Fruit fly (Drosophila melanogaster) whole organism, embryonic: ENCODE results near the gene CG42535.

Experiments used
- Adf1 ChIP-seq: fragments of 200-800 bp; sonication (Bioruptor generic); IDR thresholded peaks from 2 replicates; pipeline ENCODE4 v1.3.6; 2022; ENCODE audit warnings: missing biosample characterization, missing genetic modification characterization
- B-H1 ChIP-seq: fragments of 200-800 bp; sonication (Bioruptor generic); IDR thresholded peaks from 3 replicates; pipeline ENCODE4 v1.3.6; 2022; ENCODE audit warnings: missing biosample characterization, missing genetic modification characterization
- B-H2 ChIP-seq: fragments of 200-800 bp; sonication (Bioruptor generic); optimal IDR thresholded peaks from 2 replicates; lab custom pipeline; 2018; ENCODE audit warnings: missing biosample characterization, mild to moderate bottlenecking, missing genetic modification characterization
- CG12391 ChIP-seq: fragments of 200-800 bp; sonication (Bioruptor generic); optimal IDR thresholded peaks from 3 replicates; lab custom pipeline; 2018; ENCODE audit warnings: missing biosample characterization, mild to moderate bottlenecking, missing genetic modification characterization, moderate library complexity
- CG12659 ChIP-seq: fragments of 200-800 bp; sonication (Bioruptor generic); optimal IDR thresholded peaks from 3 replicates; lab custom pipeline; 2017; ENCODE audit warnings: mild to moderate bottlenecking, missing biosample characterization, missing genetic modification reagents, missing genetic modification characterization
- CG15514 ChIP-seq: fragments of 200-800 bp; sonication (Bioruptor generic); optimal IDR thresholded peaks from 3 replicates; lab custom pipeline; 2017; ENCODE audit warnings: missing biosample characterization, missing genetic modification characterization, mild to moderate bottlenecking, moderate library complexity, missing genetic modification reagents
- CG17186 ChIP-seq: fragments of 200-800 bp; sonication (Bioruptor generic); optimal IDR thresholded peaks from 3 replicates; lab custom pipeline; 2017; ENCODE audit warnings: missing biosample characterization, missing genetic modification reagents, missing genetic modification characterization
- CG17802 ChIP-seq: fragments of 200-800 bp; sonication (Bioruptor generic); optimal IDR thresholded peaks from 2 replicates; lab custom pipeline; 2018; ENCODE audit warnings: missing biosample characterization, mild to moderate bottlenecking, missing genetic modification characterization, moderate library complexity
- CG17829 ChIP-seq: fragments of 200-800 bp; optimal IDR thresholded peaks from 2 replicates; lab custom pipeline; 2019; ENCODE audit warnings: missing biosample characterization, mild to moderate bottlenecking, missing genetic modification characterization, moderate library complexity
- CG2116 ChIP-seq: fragments of 200-800 bp; sonication (Bioruptor generic); optimal IDR thresholded peaks from 3 replicates; lab custom pipeline; 2018; ENCODE audit warnings: missing biosample characterization, mild to moderate bottlenecking, missing genetic modification characterization
- CG2120 ChIP-seq: fragments of 200-800 bp; sonication (Bioruptor generic); optimal IDR thresholded peaks from 3 replicates; lab custom pipeline; 2016; ENCODE audit warnings: missing biosample characterization, missing genetic modification characterization
- CG2889 ChIP-seq: fragments of 200-800 bp; sonication (Bioruptor generic); IDR thresholded peaks from 3 replicates; pipeline ENCODE4 v1.3.6; 2022; ENCODE audit warnings: missing biosample characterization, missing genetic modification characterization
- CG30403 ChIP-seq: fragments of 200-800 bp; sonication (Bioruptor generic); optimal IDR thresholded peaks from 3 replicates; lab custom pipeline; 2016; ENCODE audit warnings: missing biosample characterization, missing genetic modification characterization
- CG31441 ChIP-seq: fragments of 200-800 bp; sonication (Bioruptor generic); IDR thresholded peaks from 2 replicates; pipeline ENCODE4 v1.3.6; 2022; ENCODE audit warnings: missing biosample characterization, missing genetic modification characterization
- CG33213 ChIP-seq: fragments of 200-800 bp; sonication (Bioruptor generic); optimal IDR thresholded peaks from 3 replicates; lab custom pipeline; 2016; ENCODE audit warnings: missing biosample characterization, missing genetic modification characterization
- CG34224 ChIP-seq: fragments of 200-800 bp; sonication (Bioruptor generic); IDR thresholded peaks from 3 replicates; pipeline ENCODE4 v1.3.6; 2022; ENCODE audit warnings: missing biosample characterization, missing genetic modification characterization; ENCODE audit not compliant: partially characterized antibody
- CG3838 ChIP-seq: fragments of 200-800 bp; sonication (Bioruptor generic); optimal IDR thresholded peaks from 3 replicates; lab custom pipeline; 2016; ENCODE audit warnings: missing biosample characterization, missing genetic modification characterization
- CG6654 ChIP-seq: fragments of 200-800 bp; sonication (Bioruptor generic); optimal IDR thresholded peaks from 2 replicates; lab custom pipeline; 2017; ENCODE audit warnings: missing biosample characterization, mild to moderate bottlenecking, missing genetic modification characterization
- CG9609 ChIP-seq: fragments of 200-800 bp; sonication (Bioruptor generic); optimal IDR thresholded peaks from 3 replicates; lab custom pipeline; 2016; ENCODE audit warnings: missing biosample characterization, missing genetic modification characterization
- CG9797 ChIP-seq: fragments of 200-800 bp; sonication (Bioruptor generic); optimal IDR thresholded peaks from 3 replicates; lab custom pipeline; 2018; ENCODE audit warnings: missing biosample characterization, mild to moderate bottlenecking, missing genetic modification characterization
- CHES-1-like ChIP-seq: fragments of 200-800 bp; sonication (Bioruptor generic); optimal IDR thresholded peaks from 2 replicates; lab custom pipeline; 2016; ENCODE audit warnings: missing biosample characterization, missing genetic modification characterization
- E2f2 ChIP-seq: fragments of 200-800 bp; sonication (Bioruptor generic); IDR thresholded peaks from 2 replicates; pipeline ENCODE4 v1.3.6; 2022; ENCODE audit warnings: missing biosample characterization, missing genetic modification characterization
- HLH4C ChIP-seq: fragments of 200-800 bp; sonication (Bioruptor generic); IDR thresholded peaks from 3 replicates; pipeline ENCODE4 v1.3.6; 2022; ENCODE audit warnings: missing biosample characterization, missing genetic modification characterization; ENCODE audit not compliant: partially characterized antibody
- HmgZ ChIP-seq: fragments of 200-800 bp; sonication (Bioruptor generic); optimal IDR thresholded peaks from 2 replicates; lab custom pipeline; 2018; ENCODE audit warnings: missing biosample characterization, mild to moderate bottlenecking, missing genetic modification characterization
- Hmr ChIP-seq: fragments of 200-800 bp; sonication (Bioruptor generic); optimal IDR thresholded peaks from 3 replicates; lab custom pipeline; 2017; ENCODE audit warnings: mild to moderate bottlenecking, missing biosample characterization, missing genetic modification reagents, missing genetic modification characterization
- Lhr ChIP-seq: fragments of 200-800 bp; sonication (Bioruptor generic); optimal IDR thresholded peaks from 3 replicates; lab custom pipeline; 2017; ENCODE audit warnings: mild to moderate bottlenecking, missing biosample characterization, missing genetic modification reagents, missing genetic modification characterization
- Mrtf ChIP-seq: fragments of 200-800 bp; sonication (Bioruptor generic); IDR thresholded peaks from 3 replicates; pipeline ENCODE4 v1.3.6; 2022; ENCODE audit warnings: missing biosample characterization, missing genetic modification characterization
- NK7.1 ChIP-seq: fragments of 200-800 bp; sonication (Bioruptor generic); optimal IDR thresholded peaks from 3 replicates; lab custom pipeline; 2016; ENCODE audit warnings: missing biosample characterization, missing genetic modification characterization
- Neu2 ChIP-seq: fragments of 200-800 bp; sonication (Bioruptor generic); optimal IDR thresholded peaks from 3 replicates; lab custom pipeline; 2016; ENCODE audit warnings: missing biosample characterization, missing genetic modification characterization, borderline replicate concordance
- Scr ChIP-seq: fragments of 200-800 bp; sonication (Bioruptor generic); IDR thresholded peaks from 2 replicates; pipeline ENCODE4 v1.3.6; 2022; ENCODE audit warnings: missing biosample characterization, missing genetic modification characterization; ENCODE audit not compliant: partially characterized antibody
- Side ChIP-seq: fragments of 200-800 bp; sonication (Bioruptor generic); optimal IDR thresholded peaks from 2 replicates; lab custom pipeline; 2016; ENCODE audit warnings: missing biosample characterization, missing genetic modification characterization
- Sin3A ChIP-seq: fragments of >200 bp; optimal IDR thresholded peaks from 2 replicates; lab custom pipeline; 2018
- abd-A ChIP-seq: fragments of 200-800 bp; sonication (Bioruptor generic); optimal IDR thresholded peaks from 3 replicates; lab custom pipeline; 2019; ENCODE audit warnings: missing biosample characterization, mild to moderate bottlenecking, missing genetic modification characterization, moderate library complexity
- amos ChIP-seq: fragments of 200-800 bp; sonication (Bioruptor generic); IDR thresholded peaks from 2 replicates; pipeline ENCODE4 v1.3.6; 2022; ENCODE audit warnings: missing biosample characterization, missing genetic modification characterization; ENCODE audit not compliant: partially characterized antibody
- ap ChIP-seq: fragments of 200-800 bp; sonication (Bioruptor generic); IDR thresholded peaks from 2 replicates; pipeline ENCODE4 v1.3.6; 2022; ENCODE audit warnings: missing biosample characterization, missing genetic modification characterization
- az2 ChIP-seq: fragments of 200-800 bp; sonication (Bioruptor generic); optimal IDR thresholded peaks from 3 replicates; lab custom pipeline; 2016; ENCODE audit warnings: missing biosample characterization, missing genetic modification characterization
- bab2 ChIP-seq: fragments of 200-800 bp; sonication (Bioruptor generic); optimal IDR thresholded peaks from 2 replicates; lab custom pipeline; 2016; ENCODE audit warnings: missing biosample characterization, missing genetic modification characterization
- crp ChIP-seq, 2 experiments: fragments of 200-800 bp; sonication (Bioruptor generic); optimal IDR thresholded peaks; 2 replicates in 1 of 2; 3 replicates in 1 of 2; lab custom pipeline; 2017; ENCODE audit warnings: missing biosample characterization in 2 of 2, missing genetic modification characterization in 2 of 2, mild to moderate bottlenecking in 1 of 2, moderate library complexity in 1 of 2
- jumu ChIP-seq: fragments of 200-800 bp; sonication (Bioruptor generic); optimal IDR thresholded peaks from 3 replicates; lab custom pipeline; 2016; ENCODE audit warnings: missing biosample characterization, missing genetic modification characterization
- nau ChIP-seq: fragments of 200-800 bp; sonication (Bioruptor generic); optimal IDR thresholded peaks from 3 replicates; lab custom pipeline; 2017; ENCODE audit warnings: missing biosample characterization, mild to moderate bottlenecking, missing genetic modification characterization, missing genetic modification reagents
- oc ChIP-seq: fragments of 200-800 bp; sonication (Bioruptor generic); optimal IDR thresholded peaks from 2 replicates; lab custom pipeline; 2018; ENCODE audit warnings: missing biosample characterization, mild to moderate bottlenecking, missing genetic modification characterization, moderate library complexity
- pfk ChIP-seq: fragments of 200-800 bp; sonication (Bioruptor generic); optimal IDR thresholded peaks from 2 replicates; lab custom pipeline; 2018; ENCODE audit warnings: missing biosample characterization, mild to moderate bottlenecking, missing genetic modification characterization, moderate library complexity
- pzg ChIP-seq: fragments of 200-800 bp; sonication (Bioruptor generic); optimal IDR thresholded peaks from 3 replicates; lab custom pipeline; 2018; ENCODE audit warnings: missing biosample characterization, mild to moderate bottlenecking, missing genetic modification characterization, moderate library complexity
- row ChIP-seq: fragments of 200-800 bp; sonication (Bioruptor generic); IDR thresholded peaks from 3 replicates; pipeline ENCODE4 v1.3.6; 2022; ENCODE audit warnings: missing biosample characterization, missing genetic modification characterization
- slp2 ChIP-seq: fragments of 200-800 bp; sonication (Bioruptor generic); optimal IDR thresholded peaks from 2 replicates; lab custom pipeline; 2016; ENCODE audit warnings: missing biosample characterization, missing genetic modification characterization
- stwl ChIP-seq: fragments of 200-800 bp; sonication (Bioruptor generic); optimal IDR thresholded peaks from 3 replicates; lab custom pipeline; 2018; ENCODE audit warnings: missing biosample characterization, mild to moderate bottlenecking, missing genetic modification characterization, moderate library complexity
- trem ChIP-seq: fragments of 200-800 bp; optimal IDR thresholded peaks from 3 replicates; lab custom pipeline; 2019; ENCODE audit warnings: missing biosample characterization, mild to moderate bottlenecking, missing genetic modification characterization, moderate library complexity
- twi ChIP-seq: fragments of 200-800 bp; optimal IDR thresholded peaks from 2 replicates; lab custom pipeline; 2019; ENCODE audit warnings: missing biosample characterization, mild to moderate bottlenecking, missing genetic modification characterization, moderate library complexity
- zen ChIP-seq: fragments of 200-800 bp; sonication (Bioruptor generic); optimal IDR thresholded peaks from 3 replicates; lab custom pipeline; 2018; ENCODE audit warnings: missing biosample characterization, mild to moderate bottlenecking, missing genetic modification characterization, moderate library complexity
- zfh1 ChIP-seq: fragments of 200-800 bp; sonication (Bioruptor generic); IDR thresholded peaks from 3 replicates; pipeline ENCODE4 v1.3.6; 2022; ENCODE audit warnings: missing biosample characterization, missing genetic modification characterization

Gene CG42535

DNA sequence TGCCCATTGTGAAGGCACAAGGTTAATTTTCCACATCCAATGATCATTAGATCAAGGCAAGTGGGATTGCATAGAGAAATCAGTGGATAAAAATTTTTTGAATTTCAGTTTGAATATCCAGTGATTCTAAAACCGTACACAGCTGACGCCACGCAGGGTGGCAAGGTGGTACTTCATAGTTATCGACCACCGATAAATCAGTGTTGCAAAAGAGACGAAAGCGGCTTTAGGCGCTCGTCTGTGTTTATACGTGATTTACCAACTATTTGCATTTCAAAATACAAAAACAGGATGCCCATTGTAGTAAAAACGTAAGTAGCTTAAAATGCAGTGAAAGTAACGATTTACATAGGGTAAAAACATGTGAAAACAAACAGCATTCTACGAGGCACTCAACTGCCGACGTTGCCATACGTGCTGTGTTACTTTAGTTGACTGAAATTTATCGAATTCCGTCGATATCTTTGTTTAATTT lies at the start of gene CG42535, which contains the start of the genes CG34001 and hay (continued):
- TF ChIP-seq Side (GFP tag; lab: Kevin White, UChicago) = no peak
- TF ChIP-seq az2 (GFP tag; lab: Kevin White, UChicago) = no peak
- 0 out of 3 replicates have a peak, but pooled peaks have one; percentile 34 for TF ChIP-seq HLH4C (GFP tag; lab: Robert Waterston, UW)
- peak; percentile 51 for TF ChIP-seq HmgZ (tag; lab: Kevin White, UChicago)
- TF ChIP-seq jumu (GFP tag; lab: Kevin White, UChicago) = peak; percentile 8
- no peak for TF ChIP-seq CG17802 (tag; lab: Kevin White, UChicago)
- TF ChIP-seq CG9797 (GFP tag; lab: Kevin White, UChicago) = peak; percentile 5
- TF ChIP-seq CG2889 (GFP tag; lab: Robert Waterston, UW) = no peak
- TF ChIP-seq twi (tag; lab: Kevin White, UChicago) = peak; percentile 4
- TF ChIP-seq CG2116 = peak; percentile 84
- TF ChIP-seq CG12391 = peak; percentile 7
- TF ChIP-seq Neu2 = no peak
- peak; percentile 48 for TF ChIP-seq trem (tag; lab: Kevin White, UChicago)
- TF ChIP-seq Sin3A (lab: Kevin White, UChicago) = peak; percentile 98
- peak; percentile 54 for TF ChIP-seq CG12659 (GFP tag; lab: Kevin White, UChicago)
- TF ChIP-seq amos (GFP tag; lab: Robert Waterston, UW) = peak; percentile 38; the same call in 1 of the 2 replicates
- peak; percentile 29 to 94 for TF ChIP-seq crp (GFP tag; optimal IDR thresholded peaks at IDR 0.05; lab: Kevin White, UChicago)
- peak; percentile 4 for TF ChIP-seq bab2 (GFP tag; lab: Kevin White, UChicago)
- no peak for TF ChIP-seq CG9609 (GFP tag; lab: Kevin White, UChicago)
- peak; percentile 77 for TF ChIP-seq pzg (GFP tag; lab: Kevin White, UChicago)
- no peak for TF ChIP-seq CG31441 (GFP tag; lab: Robert Waterston, UW)
- no peak for TF ChIP-seq Mrtf (GFP tag; lab: Robert Waterston, UW)
- TF ChIP-seq CG3838 = no peak
- peak; percentile 26; the same call in 1 of the 3 replicates for TF ChIP-seq CG34224 (GFP tag; lab: Robert Waterston, UW)
- peak; percentile 26 for TF ChIP-seq Lhr (GFP tag; lab: Kevin White, UChicago)
- TF ChIP-seq abd-A (tag; lab: Kevin White, UChicago) = no peak
- no peak for TF ChIP-seq B-H1
- TF ChIP-seq NK7.1 (GFP tag; lab: Kevin White, UChicago) = no peak
- TF ChIP-seq row (GFP tag; lab: Robert Waterston, UW) = no peak
- TF ChIP-seq CG6654 (GFP tag; lab: Kevin White, UChicago) = peak; percentile 98
- peak; percentile 7 for TF ChIP-seq B-H2 (GFP tag; lab: Kevin White, UChicago)
- peak; percentile 35 for TF ChIP-seq CG15514 (GFP tag; lab: Kevin White, UChicago)
- no peak for TF ChIP-seq CG33213 (GFP tag; lab: Kevin White, UChicago)
- peak; percentile 86 for TF ChIP-seq E2f2 (GFP tag; lab: Robert Waterston, UW)
- TF ChIP-seq stwl (tag; lab: Kevin White, UChicago) = peak; percentile 94
- TF ChIP-seq CG17829 (tag; lab: Kevin White, UChicago) = peak; percentile 36
- no peak for TF ChIP-seq Adf1 (GFP tag; lab: Robert Waterston, UW)
- peak; percentile 13 for TF ChIP-seq zen
- peak; percentile 55 for TF ChIP-seq CG2120 (GFP tag; lab: Kevin White, UChicago)
- TF ChIP-seq Scr (GFP tag; lab: Robert Waterston, UW) = 0 out of 2 replicates have a peak, but pooled peaks have one; percentile 43
- TF ChIP-seq zfh1 (GFP tag; lab: Robert Waterston, UW) = peak; percentile 9; the same call in 1 of the 3 replicates
- peak; percentile 6 for TF ChIP-seq Hmr
- TF ChIP-seq oc (tag; lab: Kevin White, UChicago) = no peak
- peak; percentile 57 for TF ChIP-seq CHES-1-like (GFP tag; lab: Kevin White, UChicago)
- TF ChIP-seq CG30403 (GFP tag; lab: Kevin White, UChicago) = no peak
- TF ChIP-seq slp2 (GFP tag; lab: Kevin White, UChicago) = no peak
- no peak for TF ChIP-seq ap (GFP tag; lab: Robert Waterston, UW)
- TF ChIP-seq CG17186 (GFP tag; lab: Kevin White, UChicago) = peak; percentile 55
- TF ChIP-seq nau (GFP tag; lab: Kevin White, UChicago) = no peak
- TF ChIP-seq pfk (GFP tag; lab: Kevin White, UChicago) = no peak
